Fruit fly (Drosophila melanogaster) whole organism, embryonic: ENCODE results near the gene CG15019.

ENCODE experiments used
- ATbp ChIP-seq: fragments of 200-800 bp; sonication (Bioruptor generic); optimal IDR thresholded peaks from 2 replicates; lab custom pipeline; 2017; ENCODE audit warnings: missing biosample characterization, mild to moderate bottlenecking, missing genetic modification characterization, missing genetic modification reagents
- Atf3 ChIP-seq: fragments of 200-800 bp; sonication (Bioruptor generic); optimal IDR thresholded peaks from 3 replicates; lab custom pipeline; 2016; ENCODE audit warnings: missing biosample characterization, missing genetic modification characterization
- CG10147 ChIP-seq: fragments of 200-800 bp; sonication (Bioruptor generic); optimal IDR thresholded peaks from 2 replicates; lab custom pipeline; 2019; ENCODE audit warnings: missing biosample characterization, mild to moderate bottlenecking, missing genetic modification characterization, moderate library complexity
- CG10209 ChIP-seq: fragments of 200-800 bp; sonication (Bioruptor generic); optimal IDR thresholded peaks from 3 replicates; lab custom pipeline; 2017; ENCODE audit warnings: missing biosample characterization, mild to moderate bottlenecking, missing genetic modification characterization, missing genetic modification reagents
- CG11723 ChIP-seq: fragments of 200-800 bp; sonication (Bioruptor generic); optimal IDR thresholded peaks from 2 replicates; lab custom pipeline; 2017; ENCODE audit warnings: missing biosample characterization, mild to moderate bottlenecking, missing genetic modification characterization
- CG12391 ChIP-seq: fragments of 200-800 bp; sonication (Bioruptor generic); optimal IDR thresholded peaks from 3 replicates; lab custom pipeline; 2018; ENCODE audit warnings: missing biosample characterization, mild to moderate bottlenecking, missing genetic modification characterization, moderate library complexity
- CG15479 ChIP-seq: fragments of 200-800 bp; sonication (Bioruptor generic); optimal IDR thresholded peaks from 3 replicates; lab custom pipeline; 2019; ENCODE audit warnings: missing biosample characterization, mild to moderate bottlenecking, missing genetic modification characterization, moderate library complexity
- CG17829 ChIP-seq: fragments of 200-800 bp; optimal IDR thresholded peaks from 2 replicates; lab custom pipeline; 2019; ENCODE audit warnings: missing biosample characterization, mild to moderate bottlenecking, missing genetic modification characterization, moderate library complexity
- CG2129 ChIP-seq: fragments of 200-800 bp; sonication (Bioruptor generic); IDR thresholded peaks from 2 replicates; pipeline ENCODE4 v1.3.6; 2022; ENCODE audit warnings: missing biosample characterization, missing genetic modification characterization; ENCODE audit not compliant: partially characterized antibody
- CG30020 ChIP-seq: fragments of 200-800 bp; optimal IDR thresholded peaks from 2 replicates; lab custom pipeline; 2019; ENCODE audit warnings: missing biosample characterization, mild to moderate bottlenecking, missing genetic modification characterization, moderate library complexity
- CG3163 ChIP-seq: fragments of 200-800 bp; sonication (Bioruptor generic); optimal IDR thresholded peaks from 3 replicates; lab custom pipeline; 2016; ENCODE audit warnings: missing biosample characterization, missing genetic modification characterization
- CG3726 ChIP-seq: fragments of 200-800 bp; sonication (Bioruptor generic); IDR thresholded peaks from 3 replicates; pipeline ENCODE4, ENCODE4 v1.3.6; 2022; ENCODE audit warnings: missing biosample characterization, missing genetic modification characterization
- CG4617 ChIP-seq: fragments of 200-800 bp; sonication (Bioruptor generic); optimal IDR thresholded peaks from 3 replicates; lab custom pipeline; 2016; ENCODE audit warnings: missing biosample characterization, missing genetic modification characterization, borderline replicate concordance
- CG4854 ChIP-seq: fragments of 200-800 bp; sonication (Bioruptor generic); optimal IDR thresholded peaks from 2 replicates; lab custom pipeline; 2016; ENCODE audit warnings: missing biosample characterization, missing genetic modification characterization, inconsistent platforms
- CG7839 ChIP-seq: fragments of 200-800 bp; sonication (Bioruptor generic); optimal IDR thresholded peaks from 3 replicates; lab custom pipeline; 2018; ENCODE audit warnings: missing biosample characterization, mild to moderate bottlenecking, missing genetic modification characterization, moderate library complexity
- CG9932 ChIP-seq: fragments of 200-800 bp; sonication (Bioruptor generic); IDR thresholded peaks from 2 replicates; pipeline ENCODE4 v1.3.6; 2022; ENCODE audit warnings: missing biosample characterization, missing genetic modification characterization
- CHES-1-like ChIP-seq: fragments of 200-800 bp; sonication (Bioruptor generic); optimal IDR thresholded peaks from 2 replicates; lab custom pipeline; 2016; ENCODE audit warnings: missing biosample characterization, missing genetic modification characterization
- Camta ChIP-seq: fragments of 200-800 bp; sonication (Bioruptor generic); optimal IDR thresholded peaks from 2 replicates; lab custom pipeline; 2016; ENCODE audit warnings: missing biosample characterization, missing genetic modification characterization
- Dek ChIP-seq: fragments of 200-800 bp; sonication (Bioruptor generic); optimal IDR thresholded peaks from 3 replicates; lab custom pipeline; 2019; ENCODE audit warnings: missing biosample characterization, mild to moderate bottlenecking, missing genetic modification characterization, moderate library complexity
- E2f1 ChIP-seq: fragments of 200-800 bp; sonication (Bioruptor generic); IDR thresholded peaks from 2 replicates; pipeline ENCODE4 v1.3.6; 2022; ENCODE audit warnings: missing biosample characterization, missing genetic modification characterization
- Elba2 ChIP-seq: fragments of 200-800 bp; sonication (Bioruptor generic); optimal IDR thresholded peaks from 3 replicates; lab custom pipeline; 2016; ENCODE audit warnings: missing biosample characterization, missing genetic modification characterization
- H2.0 ChIP-seq: fragments of 200-800 bp; sonication (Bioruptor generic); IDR thresholded peaks from 2 replicates; pipeline ENCODE4 v1.3.6; 2022; ENCODE audit warnings: missing biosample characterization, missing genetic modification characterization
- Myb ChIP-seq: fragments of 200-800 bp; sonication (Bioruptor generic); optimal IDR thresholded peaks from 2 replicates; lab custom pipeline; 2016; ENCODE audit warnings: missing biosample characterization, missing genetic modification characterization
- Neu2 ChIP-seq: fragments of 200-800 bp; sonication (Bioruptor generic); optimal IDR thresholded peaks from 3 replicates; lab custom pipeline; 2016; ENCODE audit warnings: missing biosample characterization, missing genetic modification characterization, borderline replicate concordance
- Optix ChIP-seq: fragments of 200-800 bp; sonication (Bioruptor generic); IDR thresholded peaks from 3 replicates; pipeline ENCODE4 v1.3.6; 2022; ENCODE audit warnings: missing biosample characterization, missing genetic modification characterization
- Side ChIP-seq: fragments of 200-800 bp; sonication (Bioruptor generic); optimal IDR thresholded peaks from 2 replicates; lab custom pipeline; 2016; ENCODE audit warnings: missing biosample characterization, missing genetic modification characterization
- Sin3A ChIP-seq: fragments of >200 bp; optimal IDR thresholded peaks from 2 replicates; lab custom pipeline; 2018
- Sry-δ ChIP-seq: fragments of 200-800 bp; sonication (Bioruptor generic); optimal IDR thresholded peaks from 2 replicates; lab custom pipeline; 2016; ENCODE audit warnings: missing biosample characterization, missing genetic modification characterization
- Trl ChIP-seq, 3 experiments: fragments of >200 bp in 2 of 3; fragments of 200-800 bp in 1 of 3; sonication (Bioruptor generic) in 1 of 3; optimal IDR thresholded peaks; 2 replicates in 1 of 3; 3 replicates in 2 of 3; lab custom pipeline; 2016 to 2017; ENCODE audit warnings: missing biosample characterization in 1 of 3, missing genetic modification characterization in 1 of 3
- abd-A ChIP-seq: fragments of 200-800 bp; sonication (Bioruptor generic); optimal IDR thresholded peaks from 3 replicates; lab custom pipeline; 2019; ENCODE audit warnings: missing biosample characterization, mild to moderate bottlenecking, missing genetic modification characterization, moderate library complexity
- bab2 ChIP-seq: fragments of 200-800 bp; sonication (Bioruptor generic); optimal IDR thresholded peaks from 2 replicates; lab custom pipeline; 2016; ENCODE audit warnings: missing biosample characterization, missing genetic modification characterization
- bsh ChIP-seq, 2 experiments: fragments of 200-800 bp; sonication (Bioruptor generic); optimal IDR thresholded peaks; 2 replicates each; lab custom pipeline; 2017 to 2018; ENCODE audit warnings: mild to moderate bottlenecking in 2 of 2, missing biosample characterization in 2 of 2, missing genetic modification characterization in 2 of 2, moderate library complexity in 1 of 2
- chn ChIP-seq: fragments of 200-800 bp; sonication (Bioruptor generic); optimal IDR thresholded peaks from 2 replicates; lab custom pipeline; 2016; ENCODE audit warnings: missing biosample characterization, missing genetic modification characterization
- ci ChIP-seq: fragments of 200-800 bp; sonication (Bioruptor generic); IDR thresholded peaks from 3 replicates; pipeline ENCODE4 v1.3.6; 2022; ENCODE audit warnings: missing biosample characterization, missing genetic modification characterization
- dati ChIP-seq: fragments of 200-800 bp; sonication (Bioruptor generic); IDR thresholded peaks from 2 replicates; pipeline ENCODE4 v1.3.6; 2022; ENCODE audit warnings: missing biosample characterization, missing genetic modification characterization
- gce ChIP-seq: fragments of 200-800 bp; sonication (Bioruptor generic); IDR thresholded peaks from 3 replicates; pipeline ENCODE4 v1.3.6; 2022; ENCODE audit warnings: missing biosample characterization, missing genetic modification characterization
- gcm ChIP-seq: fragments of 200-800 bp; sonication (Bioruptor generic); optimal IDR thresholded peaks from 2 replicates; lab custom pipeline; 2019; ENCODE audit warnings: missing biosample characterization, mild to moderate bottlenecking, missing genetic modification characterization, moderate library complexity
- ken ChIP-seq: fragments of 200-800 bp; sonication (Bioruptor generic); IDR thresholded peaks from 3 replicates; pipeline ENCODE4 v1.3.6; 2022; ENCODE audit warnings: missing biosample characterization, missing genetic modification characterization
- mld ChIP-seq: fragments of 200-800 bp; sonication (Bioruptor generic); IDR thresholded peaks from 3 replicates; pipeline ENCODE4 v1.3.6; 2022; ENCODE audit warnings: missing biosample characterization, missing genetic modification characterization; ENCODE audit not compliant: partially characterized antibody
- onecut ChIP-seq: fragments of 200-800 bp; sonication (Bioruptor generic); IDR thresholded peaks from 2 replicates; pipeline ENCODE4 v1.3.6; 2022; ENCODE audit warnings: missing biosample characterization, missing genetic modification characterization
- pros ChIP-seq: fragments of 200-800 bp; sonication (Bioruptor generic); optimal IDR thresholded peaks from 3 replicates; lab custom pipeline; 2019; ENCODE audit warnings: missing biosample characterization, mild to moderate bottlenecking, missing genetic modification characterization, moderate library complexity
- pum ChIP-seq: fragments of 200-800 bp; sonication (Bioruptor generic); optimal IDR thresholded peaks from 2 replicates; lab custom pipeline; 2016; ENCODE audit warnings: missing biosample characterization, missing genetic modification characterization
- sr ChIP-seq: fragments of 200-800 bp; sonication (Bioruptor generic); IDR thresholded peaks from 3 replicates; pipeline ENCODE4 v1.3.6; 2022; ENCODE audit warnings: missing biosample characterization, missing genetic modification characterization
- tll ChIP-seq, 2 experiments: fragments of 200-800 bp in 1 of 2; fragments of >200 bp in 1 of 2; sonication (Bioruptor generic) in 1 of 2; optimal IDR thresholded peaks; 2 replicates each; lab custom pipeline; 2017 to 2019; ENCODE audit warnings: missing biosample characterization in 2 of 2, missing genetic modification characterization in 2 of 2, mild to moderate bottlenecking in 1 of 2, moderate library complexity in 1 of 2
- yki ChIP-seq: fragments of >200 bp; optimal IDR thresholded peaks from 3 replicates; lab custom pipeline; 2018

The CG15019 gene

dm6 chr3L:4363887-4364794 is 41.7 kb downstream of the CG15019 start, which contains the start of the genes Cip4 and mRpS6 (continued):
- TF ChIP-seq gcm (GFP tag; lab: Kevin White, UChicago): peak; percentile 79
- TF ChIP-seq CG4854 (GFP tag; lab: Kevin White, UChicago): no peak
- peak; percentile 63; the same call in 2 of the 3 replicates for TF ChIP-seq Optix (GFP tag; lab: Robert Waterston, UW)
- TF ChIP-seq CG11723 (GFP tag; lab: Kevin White, UChicago): peak; percentile 33
- TF ChIP-seq tll (GFP tag; optimal IDR thresholded peaks at IDR 0.05; lab: Kevin White, UChicago): no peak
- TF ChIP-seq CG12391: peak; percentile 92
- TF ChIP-seq CG4617 (GFP tag; lab: Kevin White, UChicago): peak; percentile 53
- TF ChIP-seq CG3163 (GFP tag; lab: Kevin White, UChicago): no peak
- TF ChIP-seq CG7839: peak; percentile 88
- TF ChIP-seq CG10147: no peak
- TF ChIP-seq ken (GFP tag; lab: Robert Waterston, UW): peak; percentile 84
- TF ChIP-seq chn (GFP tag; lab: Kevin White, UChicago): peak; percentile 56
- TF ChIP-seq Dek (tag; lab: Kevin White, UChicago): peak; percentile 87
- peak; percentile 80 for TF ChIP-seq CG17829
- peak; percentile 84 for TF ChIP-seq CG10209 (GFP tag; lab: Kevin White, UChicago)
- TF ChIP-seq Sry-δ (GFP tag; lab: Kevin White, UChicago): peak; percentile 3
- peak; percentile 95 for TF ChIP-seq CG9932 (GFP tag; lab: Robert Waterston, UW)
- TF ChIP-seq pros: no peak
- TF ChIP-seq pum (GFP tag; lab: Kevin White, UChicago): peak; percentile 43
- peak; percentile 84 for TF ChIP-seq E2f1 (GFP tag; lab: Robert Waterston, UW)
- 0 out of 3 replicates have a peak, but pooled peaks have one; percentile 47 for TF ChIP-seq mld (GFP tag; lab: Robert Waterston, UW)
- no peak for TF ChIP-seq Myb
- TF ChIP-seq onecut (GFP tag; lab: Robert Waterston, UW): peak; percentile 41; the same call in 1 of the 2 replicates
- peak; percentile 90 for TF ChIP-seq ci
- peak; percentile 68 for TF ChIP-seq CG30020 (tag; lab: Kevin White, UChicago)
- TF ChIP-seq H2.0: peak; percentile 90
- TF ChIP-seq Camta: no peak
- 0 out of 3 replicates have a peak, but pooled peaks have one; percentile 48 for TF ChIP-seq gce (GFP tag; lab: Robert Waterston, UW)
- peak in 1 of 2 experiments; percentile 85 for TF ChIP-seq bsh (GFP tag; optimal IDR thresholded peaks at IDR 0.05; lab: Kevin White, UChicago)
- TF ChIP-seq CHES-1-like: peak; percentile 16
- TF ChIP-seq sr (GFP tag; lab: Robert Waterston, UW): no peak
- no peak for TF ChIP-seq Sin3A (lab: Kevin White, UChicago)
- TF ChIP-seq ATbp (GFP tag; lab: Kevin White, UChicago): peak; percentile 69

dm6 chr3L:4363484-4363883 is 42.4 kb downstream of the CG15019 start:
- TF ChIP-seq yki: peak; percentile 44
- TF ChIP-seq Elba2 (GFP tag; lab: Kevin White, UChicago): peak; percentile 93
- no peak for TF ChIP-seq Sry-δ (GFP tag; lab: Kevin White, UChicago)
- TF ChIP-seq Atf3 (GFP tag; lab: Kevin White, UChicago): no peak
- no peak for TF ChIP-seq abd-A (tag; lab: Kevin White, UChicago)
- peak in 1 of 2 experiments; percentile 4 for TF ChIP-seq bsh (GFP tag; optimal IDR thresholded peaks at IDR 0.05; lab: Kevin White, UChicago)
- TF ChIP-seq dati (GFP tag; lab: Robert Waterston, UW): no peak
- no peak for TF ChIP-seq bab2 (GFP tag; lab: Kevin White, UChicago)
- no peak for TF ChIP-seq Side (GFP tag; lab: Kevin White, UChicago)
- TF ChIP-seq ATbp (GFP tag; lab: Kevin White, UChicago): no peak
- TF ChIP-seq Neu2 (GFP tag; lab: Kevin White, UChicago): peak; percentile 79
- peak; percentile 22 to 71 for TF ChIP-seq Trl (optimal IDR thresholded peaks at IDR 0.05; lab: Kevin White, UChicago)
- TF ChIP-seq Trl (GFP tag; optimal IDR thresholded peaks at IDR 0.05; lab: Kevin White, UChicago): no peak
- TF ChIP-seq CG2129 (GFP tag; lab: Robert Waterston, UW): no peak
- peak; percentile 78 for TF ChIP-seq CG15479 (GFP tag; lab: Kevin White, UChicago)
- TF ChIP-seq CG3726 (GFP tag; lab: Robert Waterston, UW): no peak
